Worm (Caenorhabditis elegans): ENCODE data around the gene hadb-1.

Gene hadb-1

ce11 chrIII:8704765-8705164 is 16.5 kb upstream of the hadb-1 start, which contains the start of gene B0303.16:
Gene B0303.16 (plus strand): TSS chrIII:8705065.
- TF ChIP-seq pha-2 (tag; optimal IDR thresholded peaks at IDR 0.05) (no peak), gmeb-2 (tag; optimal IDR thresholded peaks at IDR 0.05) (no peak), pqm-1 (tag; optimal IDR thresholded peaks at IDR 0.05) (no peak), ets-4 (tag; optimal IDR thresholded peaks at IDR 0.05) (no peak), rnt-1 (tag; optimal IDR thresholded peaks at IDR 0.05) (no peak), C08G9.2 (tag; optimal IDR thresholded peaks at IDR 0.05) (no peak), tbx-7 (tag; optimal IDR thresholded peaks at IDR 0.05) (no peak), hlh-8 (tag; optimal IDR thresholded peaks at IDR 0.05) (no peak), pax-1 (tag; optimal IDR thresholded peaks at IDR 0.05) (no peak), nfya-1 (tag; optimal IDR thresholded peaks at IDR 0.05) (no peak), ceh-22 (tag; optimal IDR thresholded peaks at IDR 0.05) (no peak)

DNA sequence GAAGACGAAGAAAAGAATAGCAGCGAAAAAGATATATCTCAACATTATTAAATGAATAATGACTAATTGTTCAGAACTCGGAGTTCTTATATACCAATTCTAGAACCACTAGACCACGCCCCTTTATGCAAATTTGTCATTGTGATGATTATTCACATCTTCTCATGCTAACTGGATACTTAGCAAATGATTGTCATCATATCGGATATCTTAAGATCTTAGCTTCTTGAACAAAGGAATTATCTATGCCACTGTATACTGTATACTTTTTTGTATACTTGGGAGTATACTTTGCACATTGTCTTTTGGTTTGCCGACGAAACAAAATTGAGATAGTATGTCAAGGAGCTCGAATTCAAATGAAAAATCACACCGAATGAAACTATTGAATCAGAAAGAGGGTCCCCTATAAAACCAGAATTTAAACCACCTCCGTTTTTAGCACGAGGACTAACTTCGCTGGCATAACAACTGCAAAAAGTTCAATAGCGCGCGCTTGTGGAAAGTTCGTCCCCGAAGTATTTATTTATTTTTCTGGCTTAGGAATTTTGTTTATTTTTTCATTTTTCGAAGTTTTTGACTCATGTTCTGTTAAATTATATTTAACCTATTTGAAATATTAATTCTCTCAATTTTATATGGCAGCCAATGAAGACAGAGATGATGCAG is 12.1 kb upstream of the hadb-1 start, which contains the start of the genes sdz-1 and vps-33.1:
Gene sdz-1, minus strand, starts transcription at position 51 of the 669 bp plus-strand sequence.
Gene vps-33.1, plus strand, starts transcription at position 639 of the 669 bp plus-strand sequence.
- peak; percentile 6 for TF ChIP-seq tbx-2 (tag; optimal IDR thresholded peaks at IDR 0.05)
- TF ChIP-seq zip-5 (tag; optimal IDR thresholded peaks at IDR 0.05): peak; percentile 22
- no peak for TF ChIP-seq ceh-18 (tag; optimal IDR thresholded peaks at IDR 0.05)
- no peak for TF ChIP-seq fkh-6 (tag; optimal IDR thresholded peaks at IDR 0.05)
- no peak for TF ChIP-seq sox-4 (tag; optimal IDR thresholded peaks at IDR 0.05)
- peak; percentile 6 for TF ChIP-seq hlh-30 (tag; optimal IDR thresholded peaks at IDR 0.05; ENCODE audit: insufficient read depth)
- no peak for TF ChIP-seq npax-4 (tag; optimal IDR thresholded peaks at IDR 0.05)
- no peak for TF ChIP-seq ama-1 (optimal IDR thresholded peaks at IDR 0.05)
- no peak for TF ChIP-seq rnt-1 (tag; optimal IDR thresholded peaks at IDR 0.05)
- TF ChIP-seq gmeb-2 (tag; optimal IDR thresholded peaks at IDR 0.05): no peak
- TF ChIP-seq ets-4 (tag; optimal IDR thresholded peaks at IDR 0.05): peak; percentile 65
- TF ChIP-seq pros-1 (tag; optimal IDR thresholded peaks at IDR 0.05): no peak
- peak; percentile 18 for TF ChIP-seq nfya-1 (tag; optimal IDR thresholded peaks at IDR 0.05)
- no peak for TF ChIP-seq ceh-14 (tag; optimal IDR thresholded peaks at IDR 0.05)
- no peak for TF ChIP-seq nhr-11 (tag; optimal IDR thresholded peaks at IDR 0.05)
- peak; percentile 35 for TF ChIP-seq hlh-8 (tag; optimal IDR thresholded peaks at IDR 0.05)
- peak; percentile 70 for TF ChIP-seq ceh-31 (tag; optimal IDR thresholded peaks at IDR 0.05)
- peak; percentile 52 for TF ChIP-seq tbx-7 (tag; optimal IDR thresholded peaks at IDR 0.05)
- no peak for TF ChIP-seq pha-2 (tag; optimal IDR thresholded peaks at IDR 0.05)
- TF ChIP-seq hlh-13 (GFP tag; optimal IDR thresholded peaks at IDR 0.05): no peak
- no peak for TF ChIP-seq T23F11.4 (GFP tag; optimal IDR thresholded peaks at IDR 0.05)
- TF ChIP-seq Y22D7AL.16 (tag; optimal IDR thresholded peaks at IDR 0.05): no peak
- TF ChIP-seq pqm-1 (tag; optimal IDR thresholded peaks at IDR 0.05): no peak
- TF ChIP-seq ceh-2 (tag; optimal IDR thresholded peaks at IDR 0.05): peak; percentile 49
- peak; percentile 15 for TF ChIP-seq unc-42 (tag; optimal IDR thresholded peaks at IDR 0.05)
- peak; percentile 71 for TF ChIP-seq C08G9.2 (tag; optimal IDR thresholded peaks at IDR 0.05)
- TF ChIP-seq ceh-34 (tag; optimal IDR thresholded peaks at IDR 0.05): no peak

- no peak for TF ChIP-seq pha-2 (tag; optimal IDR thresholded peaks at IDR 0.05)
- no peak for TF ChIP-seq fkh-10 (GFP tag; optimal IDR thresholded peaks at IDR 0.05)
- no peak for TF ChIP-seq pqm-1 (tag; optimal IDR thresholded peaks at IDR 0.05)
- TF ChIP-seq ref-2 (tag; optimal IDR thresholded peaks at IDR 0.05): no peak
- TF ChIP-seq hlh-15 (tag; optimal IDR thresholded peaks at IDR 0.05): no peak
- TF ChIP-seq tbx-7 (tag; optimal IDR thresholded peaks at IDR 0.05): no peak
- TF ChIP-seq F13H6.1 (tag; optimal IDR thresholded peaks at IDR 0.05): no peak
Measured at ce11 chrIII:8697268-8697907, 9.1 kb upstream of the hadb-1 start.

- peak; percentile 15 for TF ChIP-seq ceh-48 (tag; optimal IDR thresholded peaks at IDR 0.05)
- TF ChIP-seq pat-9 (tag; optimal IDR thresholded peaks at IDR 0.05): no peak
- peak; percentile 22 for TF ChIP-seq nfya-1 (tag; optimal IDR thresholded peaks at IDR 0.05)
Measured at ce11 chrIII:8696680-8697079, 8.4 kb upstream of the hadb-1 start.
